5 worm cellular contexts compared by ENCODE assay signal in genomic region chrIV:2172880-2173279, ce11.
TF ChIP-seq lines count a peak whose summit lies in the region.

No protein-coding gene starts in this region.

TF ChIP-seq in whole organism, L1 larva, 84 proteins besides CTCF, POLR2A, EP300 and RAD21:
- no peak for TF ChIP-seq unc-30 (tag; optimal IDR thresholded peaks at IDR 0.05; lab: Kevin White, UChicago)
- TF ChIP-seq fkh-10 (GFP tag; optimal IDR thresholded peaks at IDR 0.05; lab: Kevin White, UChicago): peak; percentile 68

TF ChIP-seq in whole organism, L3 larva, 47 proteins besides CTCF, POLR2A, EP300 and RAD21:
- TF ChIP-seq egl-27 (tag; optimal IDR thresholded peaks at IDR 0.05; lab: Kevin White, UChicago) (no peak), nhr-67 (tag; optimal IDR thresholded peaks at IDR 0.05; lab: Kevin White, UChicago) (no peak), fkh-2 (tag; optimal IDR thresholded peaks at IDR 0.05; lab: Kevin White, UChicago) (no peak), hmg-11 (tag; optimal IDR thresholded peaks at IDR 0.05; lab: Kevin White, UChicago) (no peak), daf-12 (tag; optimal IDR thresholded peaks at IDR 0.05; lab: Kevin White, UChicago) (no peak), lsy-12 (tag; optimal IDR thresholded peaks at IDR 0.05; lab: Kevin White, UChicago) (no peak), fkh-10 (GFP tag; optimal IDR thresholded peaks at IDR 0.05; lab: Kevin White, UChicago) (peak; percentile 35), pqm-1 (tag; optimal IDR thresholded peaks at IDR 0.05; lab: Kevin White, UChicago) (no peak)
TF ChIP-seq in whole organism, L3 larva: peak in this region for 1.

TF ChIP-seq in whole organism, L4 larva, 104 proteins besides CTCF, POLR2A, EP300 and RAD21:
- TF ChIP-seq lin-1 (GFP tag; IDR thresholded peaks at IDR 0.05; lab: Robert Waterston, UW) (no peak), Y105C5A.15 (GFP tag; IDR thresholded peaks at IDR 0.05; lab: Robert Waterston, UW) (no peak), lim-7 (GFP tag; IDR thresholded peaks at IDR 0.05; lab: Robert Waterston, UW) (no peak), duxl-1 (tag; optimal IDR thresholded peaks at IDR 0.05; lab: Kevin White, UChicago; ENCODE audit: poor library complexity) (no peak), zip-11 (GFP tag; IDR thresholded peaks at IDR 0.05; lab: Robert Waterston, UW) (no peak), Y75B8A.6 (GFP tag; IDR thresholded peaks at IDR 0.05; lab: Robert Waterston, UW) (no peak), aha-1 (tag; lab: Kevin White, UChicago) (peak; percentile 4), ctbp-1 (GFP tag; IDR thresholded peaks at IDR 0.05; lab: Robert Waterston, UW) (peak; percentile 49; the same call in 1 of the 2 replicates), fkh-10 (GFP tag; optimal IDR thresholded peaks at IDR 0.05; lab: Kevin White, UChicago) (peak; percentile 28), lir-3 (tag; optimal IDR thresholded peaks at IDR 0.05; lab: Kevin White, UChicago) (no peak)

TF ChIP-seq in whole organism, late embryonic, 69 proteins besides CTCF, POLR2A, EP300 and RAD21:
- no peak for TF ChIP-seq eyg-1 (tag; optimal IDR thresholded peaks at IDR 0.05; lab: Kevin White, UChicago)
- peak; percentile 80 for TF ChIP-seq unc-42 (tag; optimal IDR thresholded peaks at IDR 0.05; lab: Kevin White, UChicago)
TF ChIP-seq in whole organism, late embryonic: peak in this region for 1.

TF ChIP-seq in whole organism, mixed stage, embryonic, 35 proteins besides CTCF, POLR2A, EP300 and RAD21:
- no peak for TF ChIP-seq M03D4.4 (tag; optimal IDR thresholded peaks at IDR 0.05; lab: Kevin White, UChicago)
- TF ChIP-seq ces-1 (GFP tag; optimal IDR thresholded peaks at IDR 0.05; lab: Kevin White, UChicago): peak; percentile 71

Comparison
In these comparisons a context has a peak if more than half of its experiments do, and no peak if none do; other contexts are left out.
1. Of the 29 proteins assayed by ChIP-seq in both whole organism, L4 larva and whole organism, L1 larva: peak only in whole organism, L4 larva: aha-1; only in whole organism, L1 larva: none; in both: fkh-10; in neither: 27.